Fruit fly (Drosophila melanogaster) ovary, adult (tissue): ENCODE data around the gene Hel89B.

ENCODE experiments used
- CG17801 ChIP-seq: fragments of 200-800 bp; optimal IDR thresholded peaks from 2 replicates; lab custom pipeline; 2019; ENCODE audit warnings: missing biosample characterization, mild to moderate bottlenecking, missing genetic modification characterization, moderate library complexity; ENCODE audit not compliant: partially characterized antibody

Hel89B gene

dm6 chr3R:15972979-15973486 is at the start of gene Hel89B:
Gene Hel89B, plus strand, starts transcription at chr3R:15973298.
- TF ChIP-seq CG17801 (GFP tag; lab: Kevin White, UChicago), result no peak

dm6 chr3R:15925329-15925728 is 47.8 kb upstream of the Hel89B start, which contains the start of gene CG34276:
Gene CG34276, plus strand, starts transcription at chr3R:15925629.
- TF ChIP-seq CG17801 (GFP tag; lab: Kevin White, UChicago), result no peak

dm6 chr3R:15925939-15926338 is 47.2 kb upstream of the Hel89B start:
- TF ChIP-seq CG17801 (GFP tag; lab: Kevin White, UChicago), result no peak

- no peak for TF ChIP-seq CG17801 (GFP tag; lab: Kevin White, UChicago)
Measured at dm6 chr3R:15927172-15927571, 45.9 kb upstream of the Hel89B start.

- no peak for TF ChIP-seq CG17801 (GFP tag; lab: Kevin White, UChicago)
Measured at dm6 chr3R:15928127-15928526, 45.0 kb upstream of the Hel89B start.

dm6 chr3R:15930050-15930449 is 43.0 kb upstream of the Hel89B start:
- no peak for TF ChIP-seq CG17801 (GFP tag; lab: Kevin White, UChicago)

- no peak for TF ChIP-seq CG17801 (GFP tag; lab: Kevin White, UChicago)
Measured at dm6 chr3R:15933609-15934232, 39.4 kb upstream of the Hel89B start, which contains the start of the genes CG5478 and blp. Gene CG5478, minus strand, starts transcription at chr3R:15933734. Gene blp, plus strand, starts transcription at chr3R:15933847.

dm6 chr3R:15934952-15935351 is 38.1 kb upstream of the Hel89B start, which contains the start of gene Sap47:
Gene Sap47, plus strand, starts transcription at chr3R:15935100.
- TF ChIP-seq CG17801 (GFP tag; lab: Kevin White, UChicago), result no peak

- TF ChIP-seq CG17801 (GFP tag; lab: Kevin White, UChicago), result no peak
Measured at dm6 chr3R:15935538-15935937, 37.6 kb upstream of the Hel89B start.

dm6 chr3R:15937708-15938107 is 35.4 kb upstream of the Hel89B start:
- TF ChIP-seq CG17801 (GFP tag; lab: Kevin White, UChicago), result no peak

dm6 chr3R:15947605-15948004 is 25.5 kb upstream of the Hel89B start:
- TF ChIP-seq CG17801 (GFP tag; lab: Kevin White, UChicago), result no peak

dm6 chr3R:15950843-15951242 is 22.3 kb upstream of the Hel89B start, which contains the start of the genes CG31088 and CG46383:
Gene CG31088, minus strand, starts transcription at chr3R:15950943.
Gene CG46383, minus strand, starts transcription at chr3R:15950943.
- TF ChIP-seq CG17801 (GFP tag; lab: Kevin White, UChicago), result no peak

- peak; percentile 61 for TF ChIP-seq CG17801 (GFP tag; lab: Kevin White, UChicago)
Measured at dm6 chr3R:15963690-15964281, 9.3 kb upstream of the Hel89B start, which contains the start of the genes CG4287 and CG5516. Gene CG4287, minus strand, starts transcription at chr3R:15963867. Gene CG5516, plus strand, starts transcription at chr3R:15963884.

dm6 chr3R:15965169-15965568 is 7.9 kb upstream of the Hel89B start, which contains the start of the genes CG32856 and Rbf2:
Gene CG32856, minus strand, starts transcription at chr3R:15965351.
Gene Rbf2, plus strand, starts transcription at chr3R:15965446.
- peak; percentile 93 for TF ChIP-seq CG17801 (GFP tag; lab: Kevin White, UChicago)

dm6 chr3R:15972298-15972978 is 660 bp upstream of the Hel89B start, which contains the start of gene mor:
Gene mor, minus strand, starts transcription at chr3R:15972913.
- no peak for TF ChIP-seq CG17801 (GFP tag; lab: Kevin White, UChicago)
